Fruit fly (Drosophila melanogaster) whole organism, adult: ENCODE measurements around the gene Sdhaf3.

ENCODE experiments used
- CG11617 ChIP-seq: fragments of 200-800 bp; sonication (Bioruptor generic); optimal IDR thresholded peaks from 2 replicates; lab custom pipeline; 2017; ENCODE audit warnings: mild to moderate bottlenecking, missing biosample characterization, missing genetic modification reagents, missing genetic modification characterization
- CG12768 ChIP-seq: fragments of 200-800 bp; sonication (Bioruptor generic); optimal IDR thresholded peaks from 2 replicates; lab custom pipeline; 2017; ENCODE audit warnings: missing biosample characterization, missing genetic modification characterization, mild to moderate bottlenecking, moderate library complexity, missing genetic modification reagents
- CG14711 ChIP-seq: fragments of 200-800 bp; sonication (Bioruptor generic); optimal IDR thresholded peaks from 2 replicates; lab custom pipeline; 2018; ENCODE audit warnings: missing biosample characterization, mild to moderate bottlenecking, missing genetic modification characterization, moderate library complexity
- CG1620 ChIP-seq: fragments of 200-800 bp; sonication (Bioruptor generic); optimal IDR thresholded peaks from 2 replicates; lab custom pipeline; 2016; ENCODE audit warnings: missing biosample characterization, missing genetic modification characterization
- CG33017 ChIP-seq: fragments of 200-800 bp; sonication (Bioruptor generic); optimal IDR thresholded peaks from 2 replicates; lab custom pipeline; 2018; ENCODE audit warnings: missing biosample characterization, mild to moderate bottlenecking, missing genetic modification characterization, moderate library complexity
- CG5204 ChIP-seq: fragments of 200-800 bp; sonication (Bioruptor generic); optimal IDR thresholded peaks from 2 replicates; lab custom pipeline; 2016; ENCODE audit warnings: missing biosample characterization, missing genetic modification characterization
- CG7045 ChIP-seq: fragments of 200-800 bp; sonication (Bioruptor generic); optimal IDR thresholded peaks from 2 replicates; lab custom pipeline; 2017; ENCODE audit warnings: missing biosample characterization, mild to moderate bottlenecking, missing genetic modification characterization
- CG7101 ChIP-seq: fragments of 200-800 bp; sonication (Bioruptor generic); optimal IDR thresholded peaks from 2 replicates; lab custom pipeline; 2018; ENCODE audit warnings: missing biosample characterization, mild to moderate bottlenecking, missing genetic modification characterization, moderate library complexity
- Clk ChIP-seq: fragments of 200-800 bp; sonication (Bioruptor generic); optimal IDR thresholded peaks from 2 replicates; lab custom pipeline; 2017; ENCODE audit warnings: missing biosample characterization, missing genetic modification characterization
- Crg-1 ChIP-seq: fragments of 200-800 bp; sonication (Bioruptor generic); optimal IDR thresholded peaks from 2 replicates; lab custom pipeline; 2016; ENCODE audit warnings: missing biosample characterization, missing genetic modification characterization
- Hr96 ChIP-seq: fragments of 200-800 bp; sonication (Bioruptor generic); optimal IDR thresholded peaks from 2 replicates; lab custom pipeline; 2016; ENCODE audit warnings: missing biosample characterization, missing genetic modification characterization
- Mnt ChIP-seq: fragments of 200-800 bp; sonication (Bioruptor generic); optimal IDR thresholded peaks from 2 replicates; lab custom pipeline; 2016; ENCODE audit warnings: missing biosample characterization, mild to moderate bottlenecking, missing genetic modification characterization
- bab1 ChIP-seq: fragments of 200-800 bp; sonication (Bioruptor generic); optimal IDR thresholded peaks from 3 replicates; lab custom pipeline; 2019; ENCODE audit warnings: missing biosample characterization, mild to moderate bottlenecking, missing genetic modification characterization, moderate library complexity
- cic ChIP-seq: fragments of 200-800 bp; sonication (Bioruptor generic); optimal IDR thresholded peaks from 2 replicates; lab custom pipeline; 2017; ENCODE audit warnings: missing biosample characterization, mild to moderate bottlenecking, missing genetic modification characterization, moderate library complexity
- cnc ChIP-seq, 2 experiments: fragments of >200 bp; optimal IDR thresholded peaks; 2 replicates each; lab custom pipeline; 2017
- kay ChIP-seq: fragments of 200-800 bp; sonication (Bioruptor generic); peaks from one replicate; lab custom pipeline; 2016; ENCODE audit warnings: missing biosample characterization, missing genetic modification characterization, borderline replicate concordance
- ovo ChIP-seq: fragments of 200-800 bp; sonication (Bioruptor generic); optimal IDR thresholded peaks from 2 replicates; lab custom pipeline; 2016; ENCODE audit warnings: missing biosample characterization, missing genetic modification characterization
- pad ChIP-seq: fragments of 200-800 bp; sonication (Bioruptor generic); optimal IDR thresholded peaks from 3 replicates; lab custom pipeline; 2017; ENCODE audit warnings: missing biosample characterization, missing genetic modification characterization, mild to moderate bottlenecking, moderate library complexity, missing genetic modification reagents
- tj ChIP-seq: fragments of 200-800 bp; sonication (Bioruptor generic); optimal IDR thresholded peaks from 3 replicates; lab custom pipeline; 2017; ENCODE audit warnings: missing biosample characterization, mild to moderate bottlenecking, missing genetic modification characterization, moderate library complexity
- toe ChIP-seq: fragments of 200-800 bp; sonication (Bioruptor generic); optimal IDR thresholded peaks from 2 replicates; lab custom pipeline; 2016; ENCODE audit warnings: missing biosample characterization, missing genetic modification characterization

Gene Sdhaf3

dm6 chr3R:16502595-16503305 lies 20.5 kb upstream of the Sdhaf3 start, which contains the start of gene CG42342:
CG42342 (plus strand) TSS chr3R:16502770.
- TF ChIP-seq Crg-1 (GFP tag; lab: Kevin White, UChicago) (no peak), CG12768 (GFP tag; lab: Kevin White, UChicago) (no peak), kay (GFP tag; lab: Kevin White, UChicago) (no peak), CG7101 (no peak), tj (GFP tag; lab: Kevin White, UChicago) (no peak), pad (GFP tag; lab: Kevin White, UChicago) (no peak), CG5204 (GFP tag; lab: Kevin White, UChicago) (no peak), Hr96 (GFP tag; lab: Kevin White, UChicago) (no peak), CG1620 (no peak), CG14711 (tag; lab: Kevin White, UChicago) (no peak), CG33017 (tag; lab: Kevin White, UChicago) (no peak), toe (no peak), CG7045 (no peak), Clk (GFP tag; lab: Kevin White, UChicago) (no peak), cnc (optimal IDR thresholded peaks at IDR 0.05; lab: Kevin White, UChicago) (no peak), cic (no peak), ovo (no peak), bab1 (no peak), Mnt (no peak), CG11617 (GFP tag; lab: Kevin White, UChicago) (no peak)

dm6 chr3R:16500919-16501851 lies 18.9 kb upstream of the Sdhaf3 start, which contains the start of gene Decay:
Decay (minus strand) TSS chr3R:16501050.
- TF ChIP-seq pad (GFP tag; lab: Kevin White, UChicago) (peak; percentile 94), CG11617 (GFP tag; lab: Kevin White, UChicago) (peak; percentile 33), toe (no peak), ovo (no peak), kay (GFP tag; lab: Kevin White, UChicago) (peak; percentile 53), Hr96 (GFP tag; lab: Kevin White, UChicago) (peak; percentile 26), Crg-1 (GFP tag; lab: Kevin White, UChicago) (no peak), CG14711 (tag; lab: Kevin White, UChicago) (no peak), Clk (GFP tag; lab: Kevin White, UChicago) (no peak), bab1 (no peak)

dm6 chr3R:16498859-16499258 lies 16.6 kb upstream of the Sdhaf3 start, which contains the start of gene Gr89a:
Gr89a (minus strand) TSS chr3R:16498959.
- no peak for TF ChIP-seq ovo
- TF ChIP-seq CG33017 (tag; lab: Kevin White, UChicago), result no peak
- TF ChIP-seq CG12768 (GFP tag; lab: Kevin White, UChicago), result no peak
- TF ChIP-seq CG1620, result no peak
- TF ChIP-seq CG14711 (tag; lab: Kevin White, UChicago), result no peak
- TF ChIP-seq Mnt, result no peak
- TF ChIP-seq Crg-1 (GFP tag; lab: Kevin White, UChicago), result no peak
- no peak for TF ChIP-seq tj (GFP tag; lab: Kevin White, UChicago)
- no peak for TF ChIP-seq Hr96 (GFP tag; lab: Kevin White, UChicago)
- TF ChIP-seq kay (GFP tag; lab: Kevin White, UChicago), result no peak
- no peak for TF ChIP-seq Clk (GFP tag; lab: Kevin White, UChicago)
- no peak for TF ChIP-seq cnc (optimal IDR thresholded peaks at IDR 0.05; lab: Kevin White, UChicago)

- TF ChIP-seq CG1620 (peak; percentile 5), kay (GFP tag; lab: Kevin White, UChicago) (no peak), toe (no peak), Clk (GFP tag; lab: Kevin White, UChicago) (no peak), cic (no peak), ovo (no peak), CG14711 (tag; lab: Kevin White, UChicago) (peak; percentile 9), bab1 (peak; percentile 35), CG7101 (peak; percentile 44), Crg-1 (GFP tag; lab: Kevin White, UChicago) (no peak), tj (GFP tag; lab: Kevin White, UChicago) (no peak), cnc (optimal IDR thresholded peaks at IDR 0.05; lab: Kevin White, UChicago) (no peak), CG33017 (tag; lab: Kevin White, UChicago) (no peak), CG11617 (GFP tag; lab: Kevin White, UChicago) (no peak), pad (GFP tag; lab: Kevin White, UChicago) (peak; percentile 1), CG5204 (GFP tag; lab: Kevin White, UChicago) (peak; percentile 41), Hr96 (GFP tag; lab: Kevin White, UChicago) (peak; percentile 0), CG7045 (peak; percentile 61), CG12768 (GFP tag; lab: Kevin White, UChicago) (no peak), Mnt (peak; percentile 32)
Measured at dm6 chr3R:16497379-16497778, 15.1 kb upstream of the Sdhaf3 start.

- TF ChIP-seq Crg-1 (GFP tag; lab: Kevin White, UChicago), result no peak
- peak; percentile 39 for TF ChIP-seq bab1
Measured at dm6 chr3R:16496209-16496608, 14.0 kb upstream of the Sdhaf3 start.
